Worm (Caenorhabditis elegans) whole organism, mixed stage, embryonic: ENCODE data around the gene rml-4.

Experiments
- M03D4.4 ChIP-seq: sonication (generic microtip); optimal IDR thresholded peaks from 2 replicates; lab custom pipeline; 2017; ENCODE audit warnings: mild to moderate bottlenecking, missing genetic modification characterization, missing compliant biosample characterization
- bed-3 ChIP-seq: fragments of 200-800 bp; sonication (Bioruptor generic); optimal IDR thresholded peaks from 3 replicates; lab custom pipeline; 2018; ENCODE audit warnings: mild to moderate bottlenecking, missing genetic modification characterization, moderate library complexity, missing compliant biosample characterization
- blmp-1 ChIP-seq: fragments of 150-350 bp; optimal IDR thresholded peaks from 2 replicates; lab custom pipeline; 2014; ENCODE audit warnings: missing biosample characterization, missing genetic modification characterization
- ceh-39 ChIP-seq: fragments of 150-350 bp; optimal IDR thresholded peaks from 2 replicates; lab custom pipeline; 2014; ENCODE audit warnings: missing biosample characterization, missing genetic modification characterization
- ceh-43 ChIP-seq: fragments of 200-800 bp; sonication (Bioruptor generic); optimal IDR thresholded peaks from 2 replicates; lab custom pipeline; 2018; ENCODE audit warnings: mild to moderate bottlenecking, missing genetic modification characterization, moderate library complexity, missing compliant biosample characterization
- ceh-83 ChIP-seq: fragments of 200-800 bp; sonication (Bioruptor generic); optimal IDR thresholded peaks from 2 replicates; lab custom pipeline; 2018; ENCODE audit warnings: mild to moderate bottlenecking, missing genetic modification characterization, missing compliant biosample characterization
- ces-1 ChIP-seq: fragments of 150-350 bp; optimal IDR thresholded peaks from 2 replicates; lab custom pipeline; 2014; ENCODE audit warnings: missing biosample characterization, missing genetic modification reagents, missing genetic modification characterization
- drap-1 ChIP-seq: fragments of 200-800 bp; sonication (Bioruptor generic); optimal IDR thresholded peaks from 3 replicates; lab custom pipeline; 2018; ENCODE audit warnings: mild to moderate bottlenecking, missing genetic modification characterization, missing compliant biosample characterization
- elt-1 ChIP-seq: sonication (generic microtip); optimal IDR thresholded peaks from 2 replicates; lab custom pipeline; 2017; ENCODE audit warnings: missing genetic modification characterization, mild to moderate bottlenecking, missing compliant biosample characterization, antibody characterized with exemption, moderate library complexity, borderline replicate concordance; ENCODE audit not compliant: insufficient read depth
- elt-3 ChIP-seq: fragments of 150-350 bp; optimal IDR thresholded peaks from 2 replicates; lab custom pipeline; 2014; ENCODE audit warnings: missing biosample characterization, missing genetic modification characterization
- flh-1 ChIP-seq: fragments of 200-800 bp; sonication (Bioruptor generic); optimal IDR thresholded peaks from 2 replicates; lab custom pipeline; 2018; ENCODE audit warnings: mild to moderate bottlenecking, missing genetic modification characterization, moderate library complexity, missing compliant biosample characterization
- ham-2 ChIP-seq: fragments of 200-800 bp; sonication (Bioruptor generic); optimal IDR thresholded peaks from 2 replicates; lab custom pipeline; 2018; ENCODE audit warnings: mild to moderate bottlenecking, missing genetic modification characterization, missing compliant biosample characterization
- hlh-1 ChIP-seq: fragments of 150-350 bp; optimal IDR thresholded peaks from 2 replicates; lab custom pipeline; 2014; ENCODE audit warnings: missing biosample characterization, missing genetic modification reagents, missing genetic modification characterization
- lin-13 ChIP-seq: fragments of 150-350 bp; optimal IDR thresholded peaks from 2 replicates; lab custom pipeline; 2014; ENCODE audit warnings: missing biosample characterization, missing genetic modification characterization
- mab-5 ChIP-seq: fragments of 150-350 bp; optimal IDR thresholded peaks from 2 replicates; lab custom pipeline; 2014; ENCODE audit warnings: missing biosample characterization, missing genetic modification characterization
- mep-1 ChIP-seq: fragments of 150-350 bp; optimal IDR thresholded peaks from 2 replicates; lab custom pipeline; 2017; ENCODE audit warnings: missing biosample characterization, missing genetic modification reagents, missing genetic modification characterization, inconsistent platforms
- mls-2 ChIP-seq: sonication (generic microtip); optimal IDR thresholded peaks from 2 replicates; lab custom pipeline; 2016; ENCODE audit warnings: mild to moderate bottlenecking, missing genetic modification characterization, moderate library complexity, missing compliant biosample characterization
- nhr-12 ChIP-seq: fragments of 150-350 bp; optimal IDR thresholded peaks from 2 replicates; lab custom pipeline; 2014; ENCODE audit warnings: missing biosample characterization, missing genetic modification characterization
- nhr-237 ChIP-seq: fragments of 150-350 bp; optimal IDR thresholded peaks from 2 replicates; lab custom pipeline; 2014; ENCODE audit warnings: missing biosample characterization, missing genetic modification characterization
- nhr-28 ChIP-seq: fragments of 150-350 bp; optimal IDR thresholded peaks from 2 replicates; lab custom pipeline; 2014; ENCODE audit warnings: missing biosample characterization, missing genetic modification characterization
- nhr-76 ChIP-seq: sonication (generic microtip); optimal IDR thresholded peaks from 2 replicates; lab custom pipeline; 2017; ENCODE audit warnings: missing biosample characterization, missing genetic modification characterization
- sem-2 ChIP-seq: fragments of 200-800 bp; sonication (Bioruptor generic); optimal IDR thresholded peaks from 2 replicates; lab custom pipeline; 2018; ENCODE audit warnings: mild to moderate bottlenecking, missing genetic modification characterization, missing compliant biosample characterization
- snpc-4 ChIP-seq: fragments of 150-350 bp; optimal IDR thresholded peaks from 2 replicates; lab custom pipeline; 2014; ENCODE audit warnings: missing biosample characterization, missing genetic modification characterization
- sptf-1 ChIP-seq: sonication (generic microtip); optimal IDR thresholded peaks from 2 replicates; lab custom pipeline; 2017; ENCODE audit warnings: mild to moderate bottlenecking, missing genetic modification characterization, moderate library complexity, missing compliant biosample characterization
- unc-120 ChIP-seq: sonication (generic microtip); optimal IDR thresholded peaks from 2 replicates; lab custom pipeline; 2017; ENCODE audit warnings: missing genetic modification characterization, missing compliant biosample characterization; ENCODE audit not compliant: poor library complexity, severe bottlenecking
- unc-39 ChIP-seq: fragments of 150-350 bp; optimal IDR thresholded peaks from 2 replicates; lab custom pipeline; 2014; ENCODE audit warnings: missing biosample characterization, missing genetic modification characterization
- unc-62 ChIP-seq: fragments of 150-350 bp; optimal IDR thresholded peaks from 2 replicates; lab custom pipeline; 2014; ENCODE audit warnings: missing biosample characterization, missing genetic modification reagents, missing genetic modification characterization
- zip-8 ChIP-seq: fragments of 150-350 bp; optimal IDR thresholded peaks from 2 replicates; lab custom pipeline; 2014; ENCODE audit warnings: missing biosample characterization, missing genetic modification characterization
- ztf-11 ChIP-seq: fragments of 150-350 bp; optimal IDR thresholded peaks from 2 replicates; lab custom pipeline; 2014; ENCODE audit warnings: missing biosample characterization, missing genetic modification characterization

rml-4 gene

DNA sequence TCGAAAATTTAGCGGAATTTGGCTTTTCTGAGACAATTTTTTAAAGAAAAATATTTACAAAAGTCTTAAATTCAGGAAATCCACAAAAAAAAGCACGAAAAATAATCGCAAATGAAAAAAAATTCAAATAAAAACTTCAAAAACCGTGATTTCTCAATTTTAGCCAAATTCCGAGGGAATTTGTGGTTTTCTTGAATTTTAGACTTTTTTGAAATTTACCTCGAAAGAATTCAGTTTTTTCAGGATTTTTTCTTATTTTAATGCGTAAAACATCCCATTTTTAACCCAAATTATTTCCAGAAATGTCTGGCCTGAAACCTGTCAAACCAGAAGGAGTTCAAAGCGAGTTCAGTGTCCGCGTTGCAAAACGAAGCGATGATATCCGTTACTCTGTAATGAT is 6.4 kb downstream of the rml-4 start, which contains the start of gene gtf-2F1:
Gene gtf-2F1 (plus strand): TSS at position 301 of the 400 bp plus-strand sequence.
- TF ChIP-seq mep-1 (tag; lab: Kevin White, UChicago) (no peak), ceh-43 (GFP tag; lab: Kevin White, UChicago) (no peak), ces-1 (GFP tag; lab: Kevin White, UChicago) (no peak), nhr-28 (tag; lab: Kevin White, UChicago) (no peak), nhr-237 (no peak)

- TF ChIP-seq sptf-1 (no peak), ces-1 (GFP tag; lab: Kevin White, UChicago) (no peak), sem-2 (GFP tag; lab: Kevin White, UChicago) (no peak), snpc-4 (tag; lab: Kevin White, UChicago) (no peak), ham-2 (GFP tag; lab: Kevin White, UChicago) (no peak), hlh-1 (no peak)
- TF ChIP-seq, all 35 proteins: peak for 0
These were observed 12.2 kb downstream of the rml-4 start, which contains the start of gene Y52E8A.3 for ce11 chrII:4306921-4307630. TSS of gene Y52E8A.3 (minus strand) at chrII:4306971.

ce11 chrII:4312115-4312514 is 17.2 kb downstream of the rml-4 start, which contains the start of gene plep-1:
TSS of gene plep-1 (minus strand) at chrII:4312215.
- no peak for TF ChIP-seq ceh-39 (tag; lab: Kevin White, UChicago)
- no peak for TF ChIP-seq bed-3 (GFP tag; lab: Kevin White, UChicago)
- no peak for TF ChIP-seq flh-1 (GFP tag; lab: Kevin White, UChicago)
- TF ChIP-seq hlh-1 = no peak
- no peak for TF ChIP-seq M03D4.4 (tag; lab: Kevin White, UChicago)
- no peak for TF ChIP-seq snpc-4 (tag; lab: Kevin White, UChicago)
- TF ChIP-seq mab-5 (tag; lab: Kevin White, UChicago) = no peak
- TF ChIP-seq ceh-83 = no peak
- no peak for TF ChIP-seq unc-39

ce11 chrII:4316011-4316410 is 21.1 kb downstream of the rml-4 start, which contains the start of gene srw-40:
TSS of gene srw-40 (minus strand) at chrII:4316111.
- TF ChIP-seq elt-3 (no peak), sptf-1 (no peak), ceh-83 (no peak), zip-8 (tag; lab: Kevin White, UChicago) (no peak), ztf-11 (tag; lab: Kevin White, UChicago) (no peak), mep-1 (tag; lab: Kevin White, UChicago) (no peak), elt-1 (no peak), unc-39 (no peak), blmp-1 (no peak), flh-1 (GFP tag; lab: Kevin White, UChicago) (no peak), ces-1 (GFP tag; lab: Kevin White, UChicago) (no peak), nhr-76 (tag; lab: Kevin White, UChicago) (no peak), sem-2 (GFP tag; lab: Kevin White, UChicago) (no peak), ceh-39 (tag; lab: Kevin White, UChicago) (no peak), lin-13 (tag; lab: Kevin White, UChicago) (no peak), mab-5 (tag; lab: Kevin White, UChicago) (no peak), nhr-12 (no peak), drap-1 (GFP tag; lab: Kevin White, UChicago) (no peak)

ce11 chrII:4319537-4320019 is 24.7 kb downstream of the rml-4 start, which contains the start of gene Y52E8A.6:
TSS of gene Y52E8A.6 (minus strand) at chrII:4319969.
- TF ChIP-seq ceh-39 (tag; lab: Kevin White, UChicago) = no peak
- TF ChIP-seq sptf-1 = no peak
- no peak for TF ChIP-seq elt-3
- no peak for TF ChIP-seq snpc-4 (tag; lab: Kevin White, UChicago)
- TF ChIP-seq unc-62 = no peak
- no peak for TF ChIP-seq nhr-237
- no peak for TF ChIP-seq ces-1 (GFP tag; lab: Kevin White, UChicago)
- no peak for TF ChIP-seq nhr-76 (tag; lab: Kevin White, UChicago)
- no peak for TF ChIP-seq unc-120
- no peak for TF ChIP-seq M03D4.4 (tag; lab: Kevin White, UChicago)
- TF ChIP-seq flh-1 (GFP tag; lab: Kevin White, UChicago) = no peak
- no peak for TF ChIP-seq mab-5 (tag; lab: Kevin White, UChicago)
- no peak for TF ChIP-seq hlh-1
- TF ChIP-seq ztf-11 (tag; lab: Kevin White, UChicago) = no peak
- TF ChIP-seq mls-2 = no peak
- TF ChIP-seq, all 35 proteins: peak for 0
